Worm (Caenorhabditis elegans) whole organism, early embryonic: ENCODE results near the gene aaim-1.

ENCODE experiments used
- B0310.2 ChIP-seq: sonication (generic microtip); optimal IDR thresholded peaks from 2 replicates; lab custom pipeline; 2016; ENCODE audit warnings: mild to moderate bottlenecking, missing genetic modification characterization, missing compliant biosample characterization
- F13C5.2 ChIP-seq: sonication (generic microtip); optimal IDR thresholded peaks from 2 replicates; lab custom pipeline; 2017; ENCODE audit warnings: mild to moderate bottlenecking, missing genetic modification characterization, inconsistent platforms, missing compliant biosample characterization
- aly-1 ChIP-seq: sonication (generic microtip); optimal IDR thresholded peaks from 2 replicates; lab custom pipeline; 2016; ENCODE audit warnings: missing genetic modification characterization, missing compliant biosample characterization
- ama-1 ChIP-seq: fragments of 150-350 bp; optimal IDR thresholded peaks from 2 replicates; lab custom pipeline; 2014
- ceh-13 ChIP-seq: fragments of 200-800 bp; sonication (Bioruptor generic); optimal IDR thresholded peaks from 2 replicates; lab custom pipeline; 2018; ENCODE audit warnings: mild to moderate bottlenecking, missing genetic modification characterization, missing compliant biosample characterization
- hmbx-1 ChIP-seq: sonication (generic microtip); optimal IDR thresholded peaks from 2 replicates; lab custom pipeline; 2016; ENCODE audit warnings: mild to moderate bottlenecking, missing genetic modification characterization, missing compliant biosample characterization
- pes-1 ChIP-seq: fragments of 200-800 bp; sonication (Bioruptor generic); IDR thresholded peaks from 2 replicates; pipeline ENCODE4 v1.3.6; 2022; ENCODE audit warnings: missing genetic modification reagents, missing genetic modification characterization, missing compliant biosample characterization
- scrt-1 ChIP-seq: fragments of 200-800 bp; sonication (Bioruptor generic); IDR thresholded peaks from 2 replicates; pipeline ENCODE4 v1.3.6; 2022; ENCODE audit warnings: missing genetic modification characterization, missing compliant biosample characterization
- tra-4 ChIP-seq: sonication (generic microtip); optimal IDR thresholded peaks from 2 replicates; lab custom pipeline; 2017; ENCODE audit warnings: missing genetic modification characterization, missing compliant biosample characterization

DNA sequence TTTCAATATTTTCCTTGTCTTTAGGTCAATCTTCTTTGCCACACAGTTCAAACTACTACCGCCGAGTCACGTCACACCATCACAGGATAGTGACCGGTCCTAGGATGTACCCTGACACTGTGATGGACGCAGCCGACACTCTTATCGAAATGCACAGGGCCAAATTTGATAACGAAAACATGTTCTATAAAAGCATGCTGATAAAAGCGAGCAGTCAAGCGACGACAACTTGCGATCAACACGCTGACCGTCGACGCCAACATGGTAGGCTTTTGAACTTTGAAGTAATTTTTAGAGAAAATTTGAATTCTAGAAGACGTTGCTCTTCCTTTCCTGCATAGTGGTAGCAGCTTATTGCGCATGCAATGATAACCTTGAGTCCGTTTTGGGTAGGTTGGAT, 44.8 kb upstream of the aaim-1 start, which contains the start of gene cpr-6:
- TF ChIP-seq ama-1 (lab: Kevin White, UChicago) (no peak), B0310.2 (tag; lab: Kevin White, UChicago) (no peak), F13C5.2 (no peak), pes-1 (no peak), aly-1 (tag; lab: Kevin White, UChicago) (no peak), scrt-1 (GFP tag; lab: Robert Waterston, UW) (no peak), ceh-13 (no peak), hmbx-1 (tag; lab: Kevin White, UChicago) (no peak), tra-4 (tag; lab: Kevin White, UChicago) (no peak)
